Fruit fly (Drosophila melanogaster) whole organism, embryonic: ENCODE data around the gene Dph3.

Source experiments
- Bgb ChIP-seq: fragments of 200-800 bp; sonication (Bioruptor generic); IDR thresholded peaks from 2 replicates; pipeline ENCODE4 v1.3.6; 2022; ENCODE audit warnings: missing biosample characterization, missing genetic modification characterization; ENCODE audit not compliant: partially characterized antibody
- CG10366 ChIP-seq: fragments of 200-800 bp; sonication (Bioruptor generic); IDR thresholded peaks from 2 replicates; pipeline ENCODE4 v1.3.6; 2022; ENCODE audit warnings: missing biosample characterization, missing genetic modification characterization
- CG11247 ChIP-seq: fragments of 200-800 bp; sonication (Bioruptor generic); IDR thresholded peaks from 2 replicates; pipeline ENCODE4 v1.3.6; 2022; ENCODE audit warnings: missing biosample characterization, missing genetic modification characterization
- CG13424 ChIP-seq: fragments of 200-800 bp; sonication (Bioruptor generic); optimal IDR thresholded peaks from 2 replicates; lab custom pipeline; 2019; ENCODE audit warnings: missing biosample characterization, mild to moderate bottlenecking, missing genetic modification characterization, moderate library complexity
- CG14441 ChIP-seq: fragments of 200-800 bp; sonication (Bioruptor generic); IDR thresholded peaks from 2 replicates; pipeline ENCODE4 v1.3.6; 2022; ENCODE audit warnings: missing biosample characterization, missing genetic modification characterization
- CG15514 ChIP-seq: fragments of 200-800 bp; sonication (Bioruptor generic); optimal IDR thresholded peaks from 3 replicates; lab custom pipeline; 2017; ENCODE audit warnings: missing biosample characterization, missing genetic modification characterization, mild to moderate bottlenecking, moderate library complexity, missing genetic modification reagents
- CG17829 ChIP-seq: fragments of 200-800 bp; optimal IDR thresholded peaks from 2 replicates; lab custom pipeline; 2019; ENCODE audit warnings: missing biosample characterization, mild to moderate bottlenecking, missing genetic modification characterization, moderate library complexity
- CG18262 ChIP-seq: fragments of 200-800 bp; optimal IDR thresholded peaks from 3 replicates; lab custom pipeline; 2019; ENCODE audit warnings: missing biosample characterization, mild to moderate bottlenecking, missing genetic modification characterization, moderate library complexity
- CG2875 ChIP-seq: fragments of 200-800 bp; sonication (Bioruptor generic); optimal IDR thresholded peaks from 2 replicates; lab custom pipeline; 2017; ENCODE audit warnings: missing biosample characterization, mild to moderate bottlenecking, missing genetic modification characterization, missing genetic modification reagents
- CG2889 ChIP-seq: fragments of 200-800 bp; sonication (Bioruptor generic); IDR thresholded peaks from 3 replicates; pipeline ENCODE4 v1.3.6; 2022; ENCODE audit warnings: missing biosample characterization, missing genetic modification characterization
- CG42726 ChIP-seq: fragments of 200-800 bp; sonication (Bioruptor generic); IDR thresholded peaks from 2 replicates; pipeline ENCODE4 v1.3.6; 2022; ENCODE audit warnings: missing biosample characterization, missing genetic modification characterization; ENCODE audit not compliant: partially characterized antibody
- CG4404 ChIP-seq: fragments of 200-800 bp; sonication (Bioruptor generic); IDR thresholded peaks from 2 replicates; pipeline ENCODE4 v1.3.6; 2022; ENCODE audit warnings: missing biosample characterization, missing genetic modification characterization
- CG7786 ChIP-seq: fragments of 200-800 bp; sonication (Bioruptor generic); optimal IDR thresholded peaks from 2 replicates; lab custom pipeline; 2016; ENCODE audit warnings: missing biosample characterization, missing genetic modification characterization
- CG7987 ChIP-seq: fragments of 200-800 bp; sonication (Bioruptor generic); optimal IDR thresholded peaks from 2 replicates; lab custom pipeline; 2018; ENCODE audit warnings: missing biosample characterization, mild to moderate bottlenecking, missing genetic modification characterization, moderate library complexity
- CG9876 ChIP-seq: fragments of 200-800 bp; sonication (Bioruptor generic); optimal IDR thresholded peaks from 2 replicates; lab custom pipeline; 2016; ENCODE audit warnings: missing biosample characterization, missing genetic modification characterization
- CkIIα-i1 ChIP-seq: fragments of 200-800 bp; sonication (Bioruptor generic); IDR thresholded peaks from 2 replicates; pipeline ENCODE4 v1.3.6; 2022; ENCODE audit warnings: missing biosample characterization, missing genetic modification characterization
- CrebB ChIP-seq: fragments of 200-800 bp; sonication (Bioruptor generic); optimal IDR thresholded peaks from 3 replicates; lab custom pipeline; 2018; ENCODE audit warnings: missing biosample characterization, mild to moderate bottlenecking, missing genetic modification characterization
- Drgx ChIP-seq: fragments of 200-800 bp; sonication (Bioruptor generic); IDR thresholded peaks from 2 replicates; pipeline ENCODE4 v1.3.6; 2022; ENCODE audit warnings: missing biosample characterization, missing genetic modification characterization
- Ets65A ChIP-seq: fragments of 200-800 bp; sonication (Bioruptor generic); peaks from one replicate; lab custom pipeline; 2016; ENCODE audit warnings: missing biosample characterization, missing genetic modification characterization
- HLH54F ChIP-seq: fragments of 200-800 bp; sonication (Bioruptor generic); optimal IDR thresholded peaks from 3 replicates; lab custom pipeline; 2016; ENCODE audit warnings: missing biosample characterization, missing genetic modification characterization
- Hr3 ChIP-seq: fragments of 200-800 bp; sonication (Bioruptor generic); optimal IDR thresholded peaks from 3 replicates; lab custom pipeline; 2016; ENCODE audit warnings: missing biosample characterization, missing genetic modification characterization
- MBD-R2 ChIP-seq: fragments of 200-800 bp; sonication (Bioruptor generic); IDR thresholded peaks from 2 replicates; pipeline ENCODE4 v1.3.6; 2022; ENCODE audit warnings: missing biosample characterization, missing genetic modification characterization
- MESR4 ChIP-seq: fragments of 200-800 bp; sonication (Bioruptor generic); optimal IDR thresholded peaks from 2 replicates; lab custom pipeline; 2018; ENCODE audit warnings: missing biosample characterization, mild to moderate bottlenecking, missing genetic modification characterization, moderate library complexity
- NFAT ChIP-seq: fragments of 200-800 bp; sonication (Bioruptor generic); IDR thresholded peaks from 2 replicates; pipeline ENCODE4 v1.3.6; 2022; ENCODE audit warnings: missing biosample characterization, missing genetic modification characterization
- Pdp1 ChIP-seq, 2 experiments: fragments of 200-800 bp; sonication (Bioruptor generic); optimal IDR thresholded peaks; 3 replicates each; lab custom pipeline; 2016; ENCODE audit warnings: missing biosample characterization in 2 of 2, missing genetic modification characterization in 2 of 2, mild to moderate bottlenecking in 1 of 2, moderate library complexity in 1 of 2
- Rfx ChIP-seq: fragments of 200-800 bp; sonication (Bioruptor generic); IDR thresholded peaks from 2 replicates; pipeline ENCODE4 v1.3.6; 2022; ENCODE audit warnings: missing biosample characterization, missing genetic modification characterization
- Side ChIP-seq: fragments of 200-800 bp; sonication (Bioruptor generic); optimal IDR thresholded peaks from 2 replicates; lab custom pipeline; 2016; ENCODE audit warnings: missing biosample characterization, missing genetic modification characterization
- Sin3A ChIP-seq: fragments of >200 bp; optimal IDR thresholded peaks from 2 replicates; lab custom pipeline; 2018
- crol ChIP-seq: fragments of 200-800 bp; sonication (Bioruptor generic); IDR thresholded peaks from 2 replicates; pipeline ENCODE4 v1.3.6; 2022; ENCODE audit warnings: missing biosample characterization, missing genetic modification characterization
- crp ChIP-seq, 2 experiments: fragments of 200-800 bp; sonication (Bioruptor generic); optimal IDR thresholded peaks; 2 replicates in 1 of 2; 3 replicates in 1 of 2; lab custom pipeline; 2017; ENCODE audit warnings: missing biosample characterization in 2 of 2, missing genetic modification characterization in 2 of 2, mild to moderate bottlenecking in 1 of 2, moderate library complexity in 1 of 2
- dmrt11E ChIP-seq: fragments of 200-800 bp; sonication (Bioruptor generic); optimal IDR thresholded peaks from 3 replicates; lab custom pipeline; 2018; ENCODE audit warnings: missing biosample characterization, mild to moderate bottlenecking, missing genetic modification characterization, moderate library complexity
- emc ChIP-seq: fragments of 200-800 bp; sonication (Bioruptor generic); optimal IDR thresholded peaks from 2 replicates; lab custom pipeline; 2016; ENCODE audit warnings: missing biosample characterization, missing genetic modification characterization
- ewg ChIP-seq: fragments of 200-800 bp; sonication (Bioruptor generic); optimal IDR thresholded peaks from 3 replicates; lab custom pipeline; 2017; ENCODE audit warnings: mild to moderate bottlenecking, missing biosample characterization, missing genetic modification reagents, missing genetic modification characterization
- fd3F ChIP-seq: fragments of 200-800 bp; sonication (Bioruptor generic); optimal IDR thresholded peaks from 2 replicates; lab custom pipeline; 2018; ENCODE audit warnings: missing biosample characterization, mild to moderate bottlenecking, missing genetic modification characterization, moderate library complexity
- grau ChIP-seq: fragments of 200-800 bp; optimal IDR thresholded peaks from 3 replicates; lab custom pipeline; 2019; ENCODE audit warnings: missing biosample characterization, mild to moderate bottlenecking, missing genetic modification characterization, moderate library complexity
- gt ChIP-seq: fragments of 200-800 bp; sonication (Bioruptor generic); IDR thresholded peaks from 2 replicates; pipeline ENCODE4 v1.3.6; 2022; ENCODE audit warnings: missing biosample characterization, missing genetic modification characterization
- lola ChIP-seq, 3 experiments: fragments of >200 bp in 2 of 3; fragments of 200-800 bp in 1 of 3; sonication (Bioruptor generic) in 1 of 3; optimal IDR thresholded peaks; 2 replicates each; lab custom pipeline; 2017 to 2019; ENCODE audit warnings: missing biosample characterization in 3 of 3, missing genetic modification characterization in 3 of 3, mild to moderate bottlenecking in 1 of 3, moderate library complexity in 1 of 3
- odd ChIP-seq: fragments of 200-800 bp; sonication (Bioruptor generic); optimal IDR thresholded peaks from 2 replicates; lab custom pipeline; 2017; ENCODE audit warnings: missing biosample characterization, mild to moderate bottlenecking, missing genetic modification characterization
- onecut ChIP-seq: fragments of 200-800 bp; sonication (Bioruptor generic); IDR thresholded peaks from 2 replicates; pipeline ENCODE4 v1.3.6; 2022; ENCODE audit warnings: missing biosample characterization, missing genetic modification characterization
- pho ChIP-seq: fragments of 200-800 bp; sonication (Bioruptor generic); optimal IDR thresholded peaks from 2 replicates; lab custom pipeline; 2016; ENCODE audit warnings: missing biosample characterization, missing genetic modification characterization
- phol ChIP-seq: fragments of 200-800 bp; sonication (Bioruptor generic); optimal IDR thresholded peaks from 3 replicates; lab custom pipeline; 2018; ENCODE audit warnings: missing biosample characterization, mild to moderate bottlenecking, missing genetic modification characterization, moderate library complexity
- pnt ChIP-seq: fragments of 200-800 bp; sonication (Bioruptor generic); optimal IDR thresholded peaks from 3 replicates; lab custom pipeline; 2016; ENCODE audit warnings: missing biosample characterization, missing genetic modification characterization
- psq ChIP-seq: fragments of 200-800 bp; sonication (Bioruptor generic); optimal IDR thresholded peaks from 2 replicates; lab custom pipeline; 2017; ENCODE audit warnings: missing biosample characterization, missing genetic modification characterization
- so ChIP-seq: fragments of 200-800 bp; sonication (Bioruptor generic); IDR thresholded peaks from 3 replicates; pipeline ENCODE4 v1.3.6; 2022; ENCODE audit warnings: missing biosample characterization, missing genetic modification characterization
- tll ChIP-seq, 2 experiments: fragments of 200-800 bp in 1 of 2; fragments of >200 bp in 1 of 2; sonication (Bioruptor generic) in 1 of 2; optimal IDR thresholded peaks; 2 replicates each; lab custom pipeline; 2017 to 2019; ENCODE audit warnings: missing biosample characterization in 2 of 2, missing genetic modification characterization in 2 of 2, mild to moderate bottlenecking in 1 of 2, moderate library complexity in 1 of 2
- z ChIP-seq: fragments of 200-800 bp; sonication (Bioruptor generic); IDR thresholded peaks from 3 replicates; pipeline ENCODE4 v1.3.6; 2022; ENCODE audit warnings: missing biosample characterization, missing genetic modification characterization
- zen2 ChIP-seq: fragments of 200-800 bp; sonication (Bioruptor generic); IDR thresholded peaks from 3 replicates; pipeline ENCODE4 v1.3.6; 2022; ENCODE audit warnings: missing biosample characterization, missing genetic modification characterization; ENCODE audit not compliant: partially characterized antibody
- zf30C ChIP-seq: fragments of 200-800 bp; sonication (Bioruptor generic); optimal IDR thresholded peaks from 3 replicates; lab custom pipeline; 2018; ENCODE audit warnings: missing biosample characterization, mild to moderate bottlenecking, missing genetic modification characterization

The Dph3 gene

DNA sequence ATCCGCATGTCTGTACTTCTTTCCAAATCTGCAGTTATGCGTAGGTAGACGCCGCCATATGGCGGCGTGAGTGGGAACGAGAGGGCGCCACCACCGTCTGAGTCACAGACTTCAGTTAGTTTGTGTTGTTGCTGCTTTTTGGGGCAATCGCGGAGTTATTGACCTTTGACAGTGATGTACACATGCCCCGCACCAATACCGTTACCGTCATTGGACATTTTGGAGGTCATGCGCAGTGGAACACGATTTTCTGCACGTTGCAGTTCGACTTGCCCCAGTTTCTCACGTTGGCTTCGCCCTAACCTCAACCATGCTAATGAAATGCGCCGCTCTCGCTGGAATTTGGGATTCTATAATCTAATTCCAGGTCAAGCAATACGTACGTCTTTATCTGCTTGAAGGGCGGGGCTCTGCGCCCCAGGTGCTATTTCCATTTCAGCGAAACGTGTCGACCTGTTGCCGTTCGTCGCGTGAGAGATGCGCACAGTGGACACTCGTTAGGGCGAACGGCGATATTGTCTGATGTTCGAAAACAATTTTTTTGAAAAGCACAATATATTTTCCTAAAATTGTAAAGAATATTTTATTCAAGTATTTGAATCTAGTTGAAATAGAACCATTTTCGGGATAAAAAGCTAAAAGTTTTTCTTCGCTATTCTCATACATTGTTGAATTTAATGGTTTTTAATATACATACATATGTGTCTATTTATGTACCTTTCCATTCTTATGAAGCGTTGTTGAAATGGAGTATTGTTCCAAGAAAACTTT is 20.2 kb upstream of the Dph3 start (continued):
- TF ChIP-seq MBD-R2 (no peak; the same call in 1 of the 2 replicates), lola (GFP tag; optimal IDR thresholded peaks at IDR 0.05; lab: Kevin White, UChicago) (peak in 1 of 3 experiments; percentile 49), phol (tag; lab: Kevin White, UChicago) (peak; percentile 64), Bgb (GFP tag; lab: Robert Waterston, UW) (no peak), MESR4 (GFP tag; lab: Kevin White, UChicago) (peak; percentile 57), NFAT (GFP tag; lab: Robert Waterston, UW) (peak; percentile 87), odd (no peak), pho (GFP tag; lab: Kevin White, UChicago) (peak; percentile 64), CG11247 (peak; percentile 60), tll (GFP tag; optimal IDR thresholded peaks at IDR 0.05; lab: Kevin White, UChicago) (peak in 1 of 2 experiments; percentile 5), HLH54F (GFP tag; lab: Kevin White, UChicago) (peak; percentile 74), Side (GFP tag; lab: Kevin White, UChicago) (peak; percentile 53), CG9876 (GFP tag; lab: Kevin White, UChicago) (peak; percentile 48), Pdp1 (GFP tag; optimal IDR thresholded peaks at IDR 0.05; lab: Kevin White, UChicago) (peak; percentile 74 to 81), CG14441 (peak; percentile 83), CG15514 (GFP tag; lab: Kevin White, UChicago) (peak; percentile 63), CG2875 (GFP tag; lab: Kevin White, UChicago) (peak; percentile 31), grau (tag; lab: Kevin White, UChicago) (peak; percentile 97), CG17829 (tag; lab: Kevin White, UChicago) (peak; percentile 70), emc (peak; percentile 20), CG10366 (GFP tag; lab: Robert Waterston, UW) (peak; percentile 75), CkIIα-i1 (GFP tag; lab: Robert Waterston, UW) (no peak), so (GFP tag; lab: Robert Waterston, UW) (peak; percentile 64; the same call in 1 of the 3 replicates), zen2 (GFP tag; lab: Robert Waterston, UW) (no peak), CG7987 (GFP tag; lab: Kevin White, UChicago) (peak; percentile 35), pnt (GFP tag; lab: Kevin White, UChicago) (peak; percentile 63), Hr3 (GFP tag; lab: Kevin White, UChicago) (peak; percentile 77), onecut (peak; percentile 34; the same call in 1 of the 2 replicates), psq (GFP tag; lab: Kevin White, UChicago) (peak; percentile 40), Ets65A (GFP tag; lab: Kevin White, UChicago) (peak; percentile 98), CG4404 (GFP tag; lab: Robert Waterston, UW) (peak; percentile 37; the same call in 1 of the 2 replicates), Drgx (peak; percentile 70), fd3F (GFP tag; lab: Kevin White, UChicago) (peak; percentile 57), CG42726 (GFP tag; lab: Robert Waterston, UW) (no peak), CG18262 (tag; lab: Kevin White, UChicago) (peak; percentile 61), CG13424 (tag; lab: Kevin White, UChicago) (peak; percentile 63), gt (peak; percentile 33; the same call in 1 of the 2 replicates), Sin3A (no peak), CG7786 (GFP tag; lab: Kevin White, UChicago) (peak; percentile 70), CG2889 (GFP tag; lab: Robert Waterston, UW) (peak; percentile 64), z (GFP tag; lab: Robert Waterston, UW) (no peak), zf30C (GFP tag; lab: Kevin White, UChicago) (no peak), CrebB (tag; lab: Kevin White, UChicago) (no peak), crol (peak; percentile 56; the same call in 1 of the 2 replicates), crp (GFP tag; optimal IDR thresholded peaks at IDR 0.05; lab: Kevin White, UChicago) (no peak), dmrt11E (tag; lab: Kevin White, UChicago) (peak; percentile 51), ewg (GFP tag; lab: Kevin White, UChicago) (peak; percentile 95), Rfx (GFP tag; lab: Robert Waterston, UW) (peak; percentile 91)
